Fruit fly (Drosophila melanogaster) whole organism, embryonic: ENCODE measurements around the gene AGO2.

Experiments
- B-H1 ChIP-seq: fragments of 200-800 bp; sonication (Bioruptor generic); IDR thresholded peaks from 3 replicates; pipeline ENCODE4 v1.3.6; 2022; ENCODE audit warnings: missing biosample characterization, missing genetic modification characterization
- CG1024 ChIP-seq: fragments of 200-800 bp; sonication (Bioruptor generic); IDR thresholded peaks from 2 replicates; pipeline ENCODE4 v1.3.6; 2022; ENCODE audit warnings: missing biosample characterization, missing genetic modification characterization
- CG10321 ChIP-seq: fragments of 200-800 bp; sonication (Bioruptor generic); IDR thresholded peaks from 2 replicates; pipeline ENCODE4 v1.3.6; 2022; ENCODE audit warnings: missing biosample characterization, missing genetic modification characterization
- CG1603 ChIP-seq: fragments of 200-800 bp; sonication (Bioruptor generic); optimal IDR thresholded peaks from 2 replicates; lab custom pipeline; 2019; ENCODE audit warnings: missing biosample characterization, mild to moderate bottlenecking, missing genetic modification characterization, moderate library complexity
- CG2199 ChIP-seq: fragments of 200-800 bp; sonication (Bioruptor generic); IDR thresholded peaks from 3 replicates; pipeline ENCODE4 v1.3.6; 2022; ENCODE audit warnings: missing biosample characterization, missing genetic modification characterization
- CG31224 ChIP-seq: fragments of 200-800 bp; sonication (Bioruptor generic); IDR thresholded peaks from 2 replicates; pipeline ENCODE4 v1.3.6; 2022; ENCODE audit warnings: missing biosample characterization, missing genetic modification characterization
- CG32532 ChIP-seq: fragments of 200-800 bp; sonication (Bioruptor generic); IDR thresholded peaks from 2 replicates; pipeline ENCODE4 v1.3.6; 2022; ENCODE audit warnings: missing biosample characterization, missing genetic modification characterization
- CG33213 ChIP-seq: fragments of 200-800 bp; sonication (Bioruptor generic); optimal IDR thresholded peaks from 3 replicates; lab custom pipeline; 2016; ENCODE audit warnings: missing biosample characterization, missing genetic modification characterization
- CG34422 ChIP-seq: fragments of 200-800 bp; sonication (Bioruptor generic); IDR thresholded peaks from 3 replicates; pipeline ENCODE4 v1.3.6; 2022; ENCODE audit warnings: missing biosample characterization, missing genetic modification characterization
- CG3847 ChIP-seq: fragments of 200-800 bp; sonication (Bioruptor generic); IDR thresholded peaks from 2 replicates; pipeline ENCODE4 v1.3.6; 2022; ENCODE audit warnings: missing biosample characterization, missing genetic modification characterization
- CG4282 ChIP-seq: fragments of 200-800 bp; sonication (Bioruptor generic); optimal IDR thresholded peaks from 2 replicates; lab custom pipeline; 2016; ENCODE audit warnings: missing biosample characterization, missing genetic modification characterization
- CG4360 ChIP-seq: fragments of 200-800 bp; sonication (Bioruptor generic); IDR thresholded peaks from 2 replicates; pipeline ENCODE4 v1.3.6; 2022; ENCODE audit warnings: missing biosample characterization, missing genetic modification characterization
- CG5953 ChIP-seq: fragments of 200-800 bp; sonication (Bioruptor generic); IDR thresholded peaks from 2 replicates; pipeline ENCODE4 v1.3.6; 2022; ENCODE audit warnings: missing biosample characterization, missing genetic modification characterization
- CG6765 ChIP-seq: fragments of 200-800 bp; sonication (Bioruptor generic); optimal IDR thresholded peaks from 3 replicates; lab custom pipeline; 2017; ENCODE audit warnings: missing biosample characterization, mild to moderate bottlenecking, missing genetic modification characterization
- CG8765 ChIP-seq: fragments of 200-800 bp; sonication (Bioruptor generic); IDR thresholded peaks from 2 replicates; pipeline ENCODE4 v1.3.6; 2022; ENCODE audit warnings: missing biosample characterization, missing genetic modification characterization
- CHES-1-like ChIP-seq: fragments of 200-800 bp; sonication (Bioruptor generic); optimal IDR thresholded peaks from 2 replicates; lab custom pipeline; 2016; ENCODE audit warnings: missing biosample characterization, missing genetic modification characterization
- Dip3 ChIP-seq: fragments of 200-800 bp; sonication (Bioruptor generic); optimal IDR thresholded peaks from 3 replicates; lab custom pipeline; 2016; ENCODE audit warnings: missing biosample characterization, missing genetic modification characterization
- Dll ChIP-seq: fragments of 200-800 bp; sonication (Bioruptor generic); IDR thresholded peaks from 4 replicates; pipeline ENCODE4 v1.3.6; 2022; ENCODE audit warnings: missing biosample characterization, missing genetic modification characterization; ENCODE audit not compliant: partially characterized antibody
- Eip74EF ChIP-seq, 2 experiments: fragments of 200-800 bp in 1 of 2; fragments of >200 bp in 1 of 2; sonication (Bioruptor generic) in 1 of 2; optimal IDR thresholded peaks; 2 replicates each; lab custom pipeline; 2017 to 2019; ENCODE audit warnings: missing biosample characterization in 2 of 2, missing genetic modification characterization in 2 of 2, mild to moderate bottlenecking in 1 of 2, moderate library complexity in 1 of 2
- Elba2 ChIP-seq: fragments of 200-800 bp; sonication (Bioruptor generic); optimal IDR thresholded peaks from 3 replicates; lab custom pipeline; 2016; ENCODE audit warnings: missing biosample characterization, missing genetic modification characterization
- H2.0 ChIP-seq: fragments of 200-800 bp; sonication (Bioruptor generic); IDR thresholded peaks from 2 replicates; pipeline ENCODE4 v1.3.6; 2022; ENCODE audit warnings: missing biosample characterization, missing genetic modification characterization
- Nf-YA ChIP-seq: fragments of 200-800 bp; sonication (Bioruptor generic); IDR thresholded peaks from 2 replicates; pipeline ENCODE4 v1.3.6; 2022; ENCODE audit warnings: missing biosample characterization, missing genetic modification characterization
- Sox100B ChIP-seq: fragments of 200-800 bp; sonication (Bioruptor generic); optimal IDR thresholded peaks from 3 replicates; lab custom pipeline; 2018; ENCODE audit warnings: missing biosample characterization, mild to moderate bottlenecking, missing genetic modification characterization
- Sry-β ChIP-seq: fragments of 200-800 bp; sonication (Bioruptor generic); optimal IDR thresholded peaks from 2 replicates; lab custom pipeline; 2018; ENCODE audit warnings: missing biosample characterization, mild to moderate bottlenecking, missing genetic modification characterization, moderate library complexity
- ash1 ChIP-seq: fragments of 200-800 bp; sonication (Bioruptor generic); optimal IDR thresholded peaks from 2 replicates; lab custom pipeline; 2018; ENCODE audit warnings: missing biosample characterization, mild to moderate bottlenecking, missing genetic modification characterization
- ato ChIP-seq: fragments of 200-800 bp; sonication (Bioruptor generic); IDR thresholded peaks from 2 replicates; pipeline ENCODE4 v1.3.6; 2022; ENCODE audit warnings: missing biosample characterization, missing genetic modification characterization; ENCODE audit not compliant: partially characterized antibody
- btn ChIP-seq: fragments of 200-800 bp; sonication (Bioruptor generic); optimal IDR thresholded peaks from 2 replicates; lab custom pipeline; 2016; ENCODE audit warnings: missing biosample characterization, missing genetic modification characterization
- caup ChIP-seq: fragments of 200-800 bp; sonication (Bioruptor generic); optimal IDR thresholded peaks from 3 replicates; lab custom pipeline; 2017; ENCODE audit warnings: missing biosample characterization, mild to moderate bottlenecking, missing genetic modification characterization, moderate library complexity; ENCODE audit not compliant: severe bottlenecking
- cwo ChIP-seq: fragments of 200-800 bp; sonication (Bioruptor generic); optimal IDR thresholded peaks from 3 replicates; lab custom pipeline; 2017; ENCODE audit warnings: missing biosample characterization, missing genetic modification characterization, mild to moderate bottlenecking, moderate library complexity, missing genetic modification reagents
- dmrt99B ChIP-seq: fragments of 200-800 bp; sonication (Bioruptor generic); optimal IDR thresholded peaks from 2 replicates; lab custom pipeline; 2018; ENCODE audit warnings: missing biosample characterization, mild to moderate bottlenecking, missing genetic modification characterization, moderate library complexity
- dysf ChIP-seq: fragments of 200-800 bp; sonication (Bioruptor generic); IDR thresholded peaks from 3 replicates; pipeline ENCODE4 v1.3.6; 2022; ENCODE audit warnings: missing biosample characterization, missing genetic modification characterization
- eve ChIP-seq, 2 experiments: fragments of >200 bp; optimal IDR thresholded peaks; 2 replicates each; lab custom pipeline; 2017; ENCODE audit warnings: missing biosample characterization in 2 of 2, missing genetic modification characterization in 2 of 2
- exex ChIP-seq: fragments of 200-800 bp; sonication (Bioruptor generic); optimal IDR thresholded peaks from 4 replicates; lab custom pipeline; 2018; ENCODE audit warnings: missing biosample characterization, mild to moderate bottlenecking, missing genetic modification characterization, moderate library complexity
- gsb ChIP-seq: fragments of 200-800 bp; sonication (Bioruptor generic); IDR thresholded peaks from 2 replicates; pipeline ENCODE4 v1.3.6; 2022; ENCODE audit warnings: missing biosample characterization, missing genetic modification characterization
- kah ChIP-seq: fragments of 200-800 bp; sonication (Bioruptor generic); optimal IDR thresholded peaks from 2 replicates; lab custom pipeline; 2018; ENCODE audit warnings: missing biosample characterization, mild to moderate bottlenecking, missing genetic modification characterization
- klu ChIP-seq: fragments of 200-800 bp; sonication (Bioruptor generic); IDR thresholded peaks from 2 replicates; pipeline ENCODE4 v1.3.6; 2022; ENCODE audit warnings: missing biosample characterization, missing genetic modification characterization
- lov ChIP-seq, 2 experiments: fragments of 200-800 bp in 1 of 2; fragments of >200 bp in 1 of 2; sonication (Bioruptor generic) in 1 of 2; IDR thresholded peaks in 1 of 2; optimal IDR thresholded peaks in 1 of 2; 2 replicates in 1 of 2; 3 replicates in 1 of 2; pipeline versions ENCODE4 v1.3.6 to Lab custom; 2017 to 2022; ENCODE audit warnings: missing biosample characterization in 1 of 2, missing genetic modification characterization in 1 of 2
- odd ChIP-seq: fragments of 200-800 bp; sonication (Bioruptor generic); optimal IDR thresholded peaks from 2 replicates; lab custom pipeline; 2017; ENCODE audit warnings: missing biosample characterization, mild to moderate bottlenecking, missing genetic modification characterization
- onecut ChIP-seq: fragments of 200-800 bp; sonication (Bioruptor generic); IDR thresholded peaks from 2 replicates; pipeline ENCODE4 v1.3.6; 2022; ENCODE audit warnings: missing biosample characterization, missing genetic modification characterization
- peb ChIP-seq: fragments of 200-800 bp; sonication (Bioruptor generic); IDR thresholded peaks from 2 replicates; pipeline ENCODE4 v1.3.6; 2022; ENCODE audit warnings: missing biosample characterization, missing genetic modification characterization
- pnt ChIP-seq: fragments of 200-800 bp; sonication (Bioruptor generic); optimal IDR thresholded peaks from 3 replicates; lab custom pipeline; 2016; ENCODE audit warnings: missing biosample characterization, missing genetic modification characterization
- ranshi ChIP-seq: fragments of 200-800 bp; sonication (Bioruptor generic); IDR thresholded peaks from 2 replicates; pipeline ENCODE4 v1.3.6; 2022; ENCODE audit warnings: missing biosample characterization, missing genetic modification characterization
- sc ChIP-seq, 3 experiments: fragments of >200 bp in 2 of 3; fragments of 200-800 bp in 1 of 3; sonication (Bioruptor generic) in 1 of 3; optimal IDR thresholded peaks; 2 replicates in 2 of 3; 3 replicates in 1 of 3; lab custom pipeline; 2017; ENCODE audit warnings: mild to moderate bottlenecking in 1 of 3, missing biosample characterization in 1 of 3, missing genetic modification characterization in 1 of 3, missing genetic modification reagents in 1 of 3
- so ChIP-seq: fragments of 200-800 bp; sonication (Bioruptor generic); IDR thresholded peaks from 3 replicates; pipeline ENCODE4 v1.3.6; 2022; ENCODE audit warnings: missing biosample characterization, missing genetic modification characterization
- stwl ChIP-seq: fragments of 200-800 bp; sonication (Bioruptor generic); optimal IDR thresholded peaks from 3 replicates; lab custom pipeline; 2018; ENCODE audit warnings: missing biosample characterization, mild to moderate bottlenecking, missing genetic modification characterization, moderate library complexity
- tap ChIP-seq: fragments of 200-800 bp; optimal IDR thresholded peaks from 3 replicates; lab custom pipeline; 2019; ENCODE audit warnings: missing biosample characterization, mild to moderate bottlenecking, missing genetic modification characterization, moderate library complexity
- trh ChIP-seq: fragments of 200-800 bp; sonication (Bioruptor generic); optimal IDR thresholded peaks from 2 replicates; lab custom pipeline; 2016; ENCODE audit warnings: missing biosample characterization, missing genetic modification characterization
- wor ChIP-seq: fragments of 200-800 bp; sonication (Bioruptor generic); IDR thresholded peaks from 2 replicates; pipeline ENCODE4 v1.3.6; 2022; ENCODE audit warnings: missing biosample characterization, missing genetic modification characterization
- zfh2 ChIP-seq: fragments of 200-800 bp; sonication (Bioruptor generic); optimal IDR thresholded peaks from 2 replicates; lab custom pipeline; 2016; ENCODE audit warnings: missing biosample characterization, missing genetic modification characterization

The AGO2 gene

dm6 chr3L:15537916-15538581 lies 15.9 kb upstream of the AGO2 start (continued):
- TF ChIP-seq caup (GFP tag; lab: Kevin White, UChicago) (no peak), Dip3 (GFP tag; lab: Kevin White, UChicago) (peak; percentile 35), kah (GFP tag; lab: Kevin White, UChicago) (peak; percentile 41), ato (GFP tag; lab: Robert Waterston, UW) (no peak), CG1024 (GFP tag; lab: Robert Waterston, UW) (0 out of 2 replicates have a peak, but pooled peaks have one; percentile 17), CG1603 (tag; lab: Kevin White, UChicago) (no peak), CG4282 (no peak), cwo (GFP tag; lab: Kevin White, UChicago) (peak; percentile 63), Nf-YA (no peak), exex (tag; lab: Kevin White, UChicago) (no peak), ash1 (no peak), CG33213 (GFP tag; lab: Kevin White, UChicago) (peak; percentile 7), onecut (GFP tag; lab: Robert Waterston, UW) (no peak), H2.0 (GFP tag; lab: Robert Waterston, UW) (no peak; the same call in 1 of the 2 replicates), CG8765 (no peak), Sox100B (GFP tag; lab: Kevin White, UChicago) (peak; percentile 75), so (GFP tag; lab: Robert Waterston, UW) (no peak), gsb (GFP tag; lab: Robert Waterston, UW) (no peak), eve (GFP tag; optimal IDR thresholded peaks at IDR 0.05; lab: Kevin White, UChicago) (peak in 1 of 2 experiments; percentile 74), ranshi (GFP tag; lab: Robert Waterston, UW) (peak; percentile 12; the same call in 1 of the 2 replicates), sc (optimal IDR thresholded peaks at IDR 0.05; lab: Kevin White, UChicago) (no peak), sc (GFP tag; optimal IDR thresholded peaks at IDR 0.05; lab: Kevin White, UChicago) (peak; percentile 69), Elba2 (GFP tag; lab: Kevin White, UChicago) (no peak), Sry-β (no peak), tap (tag; lab: Kevin White, UChicago) (peak; percentile 33), CG2199 (peak; percentile 55; the same call in 1 of the 3 replicates), CG4360 (GFP tag; lab: Robert Waterston, UW) (0 out of 2 replicates have a peak, but pooled peaks have one; percentile 8), CG6765 (GFP tag; lab: Kevin White, UChicago) (no peak), odd (peak; percentile 65), peb (GFP tag; lab: Robert Waterston, UW) (no peak), B-H1 (GFP tag; lab: Robert Waterston, UW) (no peak), klu (GFP tag; lab: Robert Waterston, UW) (peak; percentile 44; the same call in 1 of the 2 replicates), CG10321 (GFP tag; lab: Robert Waterston, UW) (no peak), lov (optimal IDR thresholded peaks at IDR 0.05; lab: Kevin White, UChicago) (no peak), lov (GFP tag; IDR thresholded peaks at IDR 0.05; lab: Robert Waterston, UW) (no peak), CG31224 (GFP tag; lab: Robert Waterston, UW) (no peak), trh (peak; percentile 63), CG5953 (GFP tag; lab: Robert Waterston, UW) (no peak), CHES-1-like (peak; percentile 7), dysf (GFP tag; lab: Robert Waterston, UW) (peak; percentile 57; the same call in 2 of the 3 replicates), wor (GFP tag; lab: Robert Waterston, UW) (no peak), Eip74EF (GFP tag; optimal IDR thresholded peaks at IDR 0.05; lab: Kevin White, UChicago) (peak in 1 of 2 experiments; percentile 78), stwl (no peak), Dll (GFP tag; lab: Robert Waterston, UW) (no peak), zfh2 (GFP tag; lab: Kevin White, UChicago) (peak; percentile 26), dmrt99B (tag; lab: Kevin White, UChicago) (peak; percentile 82), pnt (GFP tag; lab: Kevin White, UChicago) (peak; percentile 2), CG34422 (GFP tag; lab: Robert Waterston, UW) (no peak), CG32532 (no peak; the same call in 1 of the 2 replicates), btn (peak; percentile 1), CG3847 (GFP tag; lab: Robert Waterston, UW) (no peak)
